Fruit fly (Drosophila melanogaster): Measurements from ENCODE around the gene Fas2.

Fas2 gene

DNA sequence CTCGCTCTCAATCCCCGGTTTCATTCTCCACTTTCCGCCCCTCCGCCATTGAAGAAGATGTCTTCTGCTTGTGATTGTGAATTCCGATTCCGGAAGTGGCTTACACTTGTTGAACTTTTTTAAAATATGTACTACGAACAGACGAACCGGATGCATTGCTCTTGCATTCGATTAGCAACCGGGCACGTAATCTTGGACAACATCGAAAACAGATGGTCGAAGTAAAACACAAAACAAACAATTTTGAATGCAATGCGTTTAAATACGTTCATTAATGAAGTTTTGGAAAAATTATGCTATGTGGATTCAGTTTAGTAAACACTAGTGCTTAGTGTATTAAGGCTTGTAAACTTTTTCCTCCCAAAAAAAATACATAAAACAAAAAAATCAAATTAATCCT lies 40.1 kb upstream of the Fas2 start, which contains the start of gene Muc4B:
Gene Muc4B, minus strand, starts transcription at position 101 of the 400 bp plus-strand sequence.
- TF ChIP-seq CG34406 (GFP tag; optimal IDR thresholded peaks at IDR 0.05) (no peak), acj6 (GFP tag; optimal IDR thresholded peaks at IDR 0.05) (no peak), Met (GFP tag; optimal IDR thresholded peaks at IDR 0.05) (no peak), Gug (GFP tag; IDR thresholded peaks at IDR 0.05) (no peak), dac (GFP tag; optimal IDR thresholded peaks at IDR 0.05) (no peak), Sox14 (GFP tag; optimal IDR thresholded peaks at IDR 0.05) (no peak), CG6854 (GFP tag; optimal IDR thresholded peaks at IDR 0.05) (no peak), Hr4 (GFP tag; optimal IDR thresholded peaks at IDR 0.05) (no peak), CG1621 (tag; optimal IDR thresholded peaks at IDR 0.05) (no peak), Blimp-1 (GFP tag; optimal IDR thresholded peaks at IDR 0.05) (no peak), CG3919 (GFP tag; optimal IDR thresholded peaks at IDR 0.05) (no peak), vri (GFP tag; optimal IDR thresholded peaks at IDR 0.05) (no peak)

DNA sequence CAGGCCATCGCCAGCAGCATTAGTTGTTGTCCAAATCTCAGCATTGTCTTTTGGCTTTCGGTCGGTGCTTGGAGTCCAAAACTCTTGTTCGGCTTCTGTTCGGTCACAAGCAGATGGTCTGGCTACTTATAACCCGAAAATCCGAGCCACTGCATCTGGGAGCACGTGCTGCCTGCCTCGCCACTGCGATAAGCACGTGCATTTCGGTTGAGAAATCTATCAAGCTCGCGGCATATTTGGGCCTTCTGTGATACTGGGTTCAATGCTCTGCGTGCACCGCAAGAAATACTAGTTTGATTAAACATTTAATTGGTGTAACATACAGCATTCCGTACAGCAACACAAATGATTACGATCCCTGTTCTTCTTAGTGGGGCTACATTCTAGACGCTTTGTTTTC lies 36.8 kb upstream of the Fas2 start, which contains the start of gene Femcoat:
Gene Femcoat, minus strand, starts transcription at position 101 of the 400 bp plus-strand sequence.
- TF ChIP-seq CG16779 (tag; optimal IDR thresholded peaks at IDR 0.05) (no peak), topi (GFP tag; optimal IDR thresholded peaks at IDR 0.05) (no peak), Met (GFP tag; optimal IDR thresholded peaks at IDR 0.05) (no peak), dsx (GFP tag; optimal IDR thresholded peaks at IDR 0.05; ENCODE audit: poor library complexity, severe bottlenecking) (no peak), CG34406 (GFP tag; optimal IDR thresholded peaks at IDR 0.05) (no peak), Smox (GFP tag; optimal IDR thresholded peaks at IDR 0.05) (no peak), Gug (GFP tag; IDR thresholded peaks at IDR 0.05) (no peak)

DNA sequence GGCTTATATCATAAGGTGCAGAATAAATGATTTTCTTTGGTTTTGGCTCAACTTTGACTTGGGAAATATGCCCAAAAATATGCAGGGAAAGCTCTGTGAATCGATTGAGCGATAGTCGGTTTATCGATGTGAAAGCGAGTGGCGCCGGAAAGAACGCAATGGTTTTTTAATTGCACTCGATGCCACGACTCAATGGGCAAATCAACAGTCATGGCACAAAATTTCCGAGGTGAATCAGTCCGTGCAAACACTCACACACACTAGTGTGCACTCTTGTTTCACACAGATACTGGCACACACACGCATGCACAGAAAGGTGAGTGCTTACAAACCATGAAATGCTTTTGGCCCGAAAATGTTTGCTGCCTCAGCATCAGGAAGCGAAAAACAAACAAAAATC lies 34.3 kb upstream of the Fas2 start:
- TF ChIP-seq Smox (GFP tag; optimal IDR thresholded peaks at IDR 0.05) (no peak), Blimp-1 (GFP tag; optimal IDR thresholded peaks at IDR 0.05) (no peak), Ets96B (tag; optimal IDR thresholded peaks at IDR 0.05) (no peak), CG7368 (GFP tag; optimal IDR thresholded peaks at IDR 0.05) (no peak), CG10631 (GFP tag; optimal IDR thresholded peaks at IDR 0.05) (no peak), Lpt (GFP tag; optimal IDR thresholded peaks at IDR 0.05) (no peak), vri (GFP tag; optimal IDR thresholded peaks at IDR 0.05) (no peak), CG8632 (GFP tag; optimal IDR thresholded peaks at IDR 0.05) (no peak), net (GFP tag; optimal IDR thresholded peaks at IDR 0.05) (no peak)

DNA sequence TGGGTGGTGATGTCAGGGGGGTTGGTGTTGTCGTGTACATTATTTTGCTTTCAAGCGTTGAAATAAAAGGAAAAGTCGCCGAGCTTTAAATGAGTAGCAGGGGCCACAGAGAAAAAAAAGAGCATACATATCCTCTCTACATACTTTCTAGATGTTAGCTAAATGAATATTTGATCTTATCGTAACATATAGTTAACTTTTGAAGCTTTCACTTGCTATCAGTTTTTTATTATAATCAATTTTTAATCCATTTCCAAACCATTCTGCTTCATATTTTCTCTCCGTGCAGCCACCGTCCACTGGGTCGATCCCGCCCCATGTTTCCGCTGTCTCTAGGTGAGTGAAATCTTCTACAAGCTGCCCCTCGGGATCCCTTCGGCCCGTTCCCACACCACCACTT lies 19.1 kb upstream of the Fas2 start:
- 0 out of 3 replicates have a peak, but pooled peaks have one; percentile 15 for TF ChIP-seq eg (GFP tag; IDR thresholded peaks at IDR 0.05)
- TF ChIP-seq Sox14 (GFP tag; optimal IDR thresholded peaks at IDR 0.05): no peak
- no peak for TF ChIP-seq CG10669 (GFP tag; optimal IDR thresholded peaks at IDR 0.05)
- no peak for TF ChIP-seq CG6276 (GFP tag; optimal IDR thresholded peaks at IDR 0.05)
- TF ChIP-seq Eip78C (GFP tag): peak; percentile 57
- no peak for TF ChIP-seq Lpt (GFP tag; optimal IDR thresholded peaks at IDR 0.05)
- TF ChIP-seq svp (GFP tag): peak; percentile 36

DNA sequence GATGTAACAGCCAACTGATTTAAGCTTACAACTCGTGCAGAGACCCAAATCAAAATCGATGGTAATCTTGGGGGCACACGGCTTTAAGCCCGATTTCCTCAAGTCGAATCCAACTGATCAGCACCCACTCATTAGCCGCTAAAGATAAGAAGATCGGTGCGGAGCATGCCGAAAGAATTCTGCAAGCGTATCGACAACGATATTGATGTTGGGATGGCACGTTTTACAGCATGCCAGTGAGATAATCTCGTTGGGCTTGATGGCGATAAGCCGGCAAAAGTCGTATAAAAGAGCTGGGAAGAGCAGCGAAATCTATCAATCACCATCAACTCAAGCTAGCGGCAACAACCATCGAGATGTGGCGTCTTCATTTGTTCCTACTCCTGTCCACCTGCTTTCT lies 12.0 kb upstream of the Fas2 start, which contains the start of gene CG15570:
Gene CG15570, plus strand, starts transcription at position 301 of the 400 bp plus-strand sequence.
- no peak for TF ChIP-seq Hr4 (GFP tag; optimal IDR thresholded peaks at IDR 0.05)
- TF ChIP-seq Lpt (GFP tag; optimal IDR thresholded peaks at IDR 0.05): no peak
- TF ChIP-seq CG8119 (GFP tag; IDR thresholded peaks at IDR 0.05): no peak
- no peak for TF ChIP-seq CG4318 (GFP tag; optimal IDR thresholded peaks at IDR 0.05)
- TF ChIP-seq Sox15 (GFP tag; optimal IDR thresholded peaks at IDR 0.05): no peak
- TF ChIP-seq lz (GFP tag; optimal IDR thresholded peaks at IDR 0.05): no peak

DNA sequence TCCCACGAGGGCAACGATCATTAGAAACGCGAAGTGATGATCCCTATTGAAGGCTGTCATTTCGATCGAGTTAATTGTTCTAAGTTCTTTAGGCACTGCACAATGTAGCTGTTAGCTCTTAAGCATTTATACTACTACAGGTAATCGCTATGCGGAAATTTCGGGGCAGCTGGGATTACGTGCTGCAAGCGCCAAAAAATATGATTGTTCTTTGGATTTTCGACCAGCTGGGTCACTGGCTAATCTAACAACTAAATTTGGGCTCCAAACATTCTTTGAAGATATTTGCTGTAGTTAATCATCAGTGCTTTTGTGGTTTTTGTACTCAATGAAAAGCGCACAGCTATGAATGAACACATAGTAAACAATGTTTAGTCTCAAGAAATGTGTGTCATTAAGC lies 11.4 kb upstream of the Fas2 start, which contains the start of gene CG15571:
Gene CG15571, minus strand, starts transcription at position 101 of the 400 bp plus-strand sequence.
- TF ChIP-seq CG6163 (GFP tag; IDR thresholded peaks at IDR 0.05) (no peak), topi (GFP tag; optimal IDR thresholded peaks at IDR 0.05) (no peak), Hr39 (GFP tag; optimal IDR thresholded peaks at IDR 0.05) (no peak), CG10669 (GFP tag; optimal IDR thresholded peaks at IDR 0.05) (no peak), ss (GFP tag; optimal IDR thresholded peaks at IDR 0.05) (no peak), achi (GFP tag; optimal IDR thresholded peaks at IDR 0.05) (no peak), CG7368 (GFP tag; optimal IDR thresholded peaks at IDR 0.05) (no peak), CG10631 (GFP tag; optimal IDR thresholded peaks at IDR 0.05) (no peak), Eip78C (GFP tag) (no peak), Hr38 (GFP tag; optimal IDR thresholded peaks at IDR 0.05) (no peak), Eip75B (GFP tag; optimal IDR thresholded peaks at IDR 0.05) (no peak), dac (GFP tag; optimal IDR thresholded peaks at IDR 0.05) (no peak), svp (GFP tag) (no peak), CG6854 (GFP tag; optimal IDR thresholded peaks at IDR 0.05) (no peak), salr (GFP tag; optimal IDR thresholded peaks at IDR 0.05) (no peak), CG11902 (GFP tag; optimal IDR thresholded peaks at IDR 0.05) (no peak), cyc (GFP tag; optimal IDR thresholded peaks at IDR 0.05) (no peak), CG11762 (GFP tag; optimal IDR thresholded peaks at IDR 0.05; ENCODE audit: insufficient read depth) (no peak), CG3919 (GFP tag; optimal IDR thresholded peaks at IDR 0.05) (no peak), CG8632 (GFP tag; optimal IDR thresholded peaks at IDR 0.05) (no peak)
